Worm (Caenorhabditis elegans) whole organism, mixed stage, embryonic: ENCODE results near the gene nuaf-1.

ENCODE experiments used
- M03D4.4 ChIP-seq: sonication (generic microtip); optimal IDR thresholded peaks from 2 replicates; lab custom pipeline; 2017; ENCODE audit warnings: mild to moderate bottlenecking, missing genetic modification characterization, missing compliant biosample characterization
- bed-3 ChIP-seq: fragments of 200-800 bp; sonication (Bioruptor generic); optimal IDR thresholded peaks from 3 replicates; lab custom pipeline; 2018; ENCODE audit warnings: mild to moderate bottlenecking, missing genetic modification characterization, moderate library complexity, missing compliant biosample characterization
- blmp-1 ChIP-seq: fragments of 150-350 bp; optimal IDR thresholded peaks from 2 replicates; lab custom pipeline; 2014; ENCODE audit warnings: missing biosample characterization, missing genetic modification characterization
- ceh-39 ChIP-seq: fragments of 150-350 bp; optimal IDR thresholded peaks from 2 replicates; lab custom pipeline; 2014; ENCODE audit warnings: missing biosample characterization, missing genetic modification characterization
- ceh-43 ChIP-seq: fragments of 200-800 bp; sonication (Bioruptor generic); optimal IDR thresholded peaks from 2 replicates; lab custom pipeline; 2018; ENCODE audit warnings: mild to moderate bottlenecking, missing genetic modification characterization, moderate library complexity, missing compliant biosample characterization
- ceh-83 ChIP-seq: fragments of 200-800 bp; sonication (Bioruptor generic); optimal IDR thresholded peaks from 2 replicates; lab custom pipeline; 2018; ENCODE audit warnings: mild to moderate bottlenecking, missing genetic modification characterization, missing compliant biosample characterization
- cnd-1 ChIP-seq: fragments of 200-800 bp; sonication (Bioruptor generic); optimal IDR thresholded peaks from 2 replicates; lab custom pipeline; 2018; ENCODE audit warnings: mild to moderate bottlenecking, missing genetic modification characterization, missing compliant biosample characterization
- drap-1 ChIP-seq: fragments of 200-800 bp; sonication (Bioruptor generic); optimal IDR thresholded peaks from 3 replicates; lab custom pipeline; 2018; ENCODE audit warnings: mild to moderate bottlenecking, missing genetic modification characterization, missing compliant biosample characterization
- elt-1 ChIP-seq: sonication (generic microtip); optimal IDR thresholded peaks from 2 replicates; lab custom pipeline; 2017; ENCODE audit warnings: missing genetic modification characterization, mild to moderate bottlenecking, missing compliant biosample characterization, antibody characterized with exemption, moderate library complexity, borderline replicate concordance; ENCODE audit not compliant: insufficient read depth
- elt-3 ChIP-seq: fragments of 150-350 bp; optimal IDR thresholded peaks from 2 replicates; lab custom pipeline; 2014; ENCODE audit warnings: missing biosample characterization, missing genetic modification characterization
- flh-1 ChIP-seq: fragments of 200-800 bp; sonication (Bioruptor generic); optimal IDR thresholded peaks from 2 replicates; lab custom pipeline; 2018; ENCODE audit warnings: mild to moderate bottlenecking, missing genetic modification characterization, moderate library complexity, missing compliant biosample characterization
- ham-2 ChIP-seq: fragments of 200-800 bp; sonication (Bioruptor generic); optimal IDR thresholded peaks from 2 replicates; lab custom pipeline; 2018; ENCODE audit warnings: mild to moderate bottlenecking, missing genetic modification characterization, missing compliant biosample characterization
- hlh-1 ChIP-seq: fragments of 150-350 bp; optimal IDR thresholded peaks from 2 replicates; lab custom pipeline; 2014; ENCODE audit warnings: missing biosample characterization, missing genetic modification reagents, missing genetic modification characterization
- lin-32 ChIP-seq: fragments of 200-800 bp; sonication (Bioruptor generic); optimal IDR thresholded peaks from 2 replicates; lab custom pipeline; 2018; ENCODE audit warnings: mild to moderate bottlenecking, missing genetic modification characterization, missing compliant biosample characterization
- lsy-2 ChIP-seq: fragments of 150-350 bp; optimal IDR thresholded peaks from 2 replicates; lab custom pipeline; 2014; ENCODE audit warnings: missing biosample characterization, missing genetic modification characterization
- mab-5 ChIP-seq: fragments of 150-350 bp; optimal IDR thresholded peaks from 2 replicates; lab custom pipeline; 2014; ENCODE audit warnings: missing biosample characterization, missing genetic modification characterization
- mep-1 ChIP-seq: fragments of 150-350 bp; optimal IDR thresholded peaks from 2 replicates; lab custom pipeline; 2017; ENCODE audit warnings: missing biosample characterization, missing genetic modification reagents, missing genetic modification characterization, inconsistent platforms
- mls-2 ChIP-seq: sonication (generic microtip); optimal IDR thresholded peaks from 2 replicates; lab custom pipeline; 2016; ENCODE audit warnings: mild to moderate bottlenecking, missing genetic modification characterization, moderate library complexity, missing compliant biosample characterization
- nhr-12 ChIP-seq: fragments of 150-350 bp; optimal IDR thresholded peaks from 2 replicates; lab custom pipeline; 2014; ENCODE audit warnings: missing biosample characterization, missing genetic modification characterization
- nhr-237 ChIP-seq: fragments of 150-350 bp; optimal IDR thresholded peaks from 2 replicates; lab custom pipeline; 2014; ENCODE audit warnings: missing biosample characterization, missing genetic modification characterization
- nhr-28 ChIP-seq: fragments of 150-350 bp; optimal IDR thresholded peaks from 2 replicates; lab custom pipeline; 2014; ENCODE audit warnings: missing biosample characterization, missing genetic modification characterization
- nhr-76 ChIP-seq: sonication (generic microtip); optimal IDR thresholded peaks from 2 replicates; lab custom pipeline; 2017; ENCODE audit warnings: missing biosample characterization, missing genetic modification characterization
- pha-4 ChIP-seq: fragments of 150-350 bp; optimal IDR thresholded peaks from 2 replicates; lab custom pipeline; 2018; ENCODE audit warnings: missing biosample characterization, missing genetic modification reagents, missing genetic modification characterization
- sem-2 ChIP-seq: fragments of 200-800 bp; sonication (Bioruptor generic); optimal IDR thresholded peaks from 2 replicates; lab custom pipeline; 2018; ENCODE audit warnings: mild to moderate bottlenecking, missing genetic modification characterization, missing compliant biosample characterization
- snpc-4 ChIP-seq: fragments of 150-350 bp; optimal IDR thresholded peaks from 2 replicates; lab custom pipeline; 2014; ENCODE audit warnings: missing biosample characterization, missing genetic modification characterization
- sptf-1 ChIP-seq: sonication (generic microtip); optimal IDR thresholded peaks from 2 replicates; lab custom pipeline; 2017; ENCODE audit warnings: mild to moderate bottlenecking, missing genetic modification characterization, moderate library complexity, missing compliant biosample characterization
- tbx-8 ChIP-seq: fragments of 200-800 bp; sonication (Bioruptor generic); optimal IDR thresholded peaks from 2 replicates; lab custom pipeline; 2018; ENCODE audit warnings: mild to moderate bottlenecking, missing genetic modification characterization, moderate library complexity, missing compliant biosample characterization
- unc-120 ChIP-seq: sonication (generic microtip); optimal IDR thresholded peaks from 2 replicates; lab custom pipeline; 2017; ENCODE audit warnings: missing genetic modification characterization, missing compliant biosample characterization; ENCODE audit not compliant: poor library complexity, severe bottlenecking
- unc-39 ChIP-seq: fragments of 150-350 bp; optimal IDR thresholded peaks from 2 replicates; lab custom pipeline; 2014; ENCODE audit warnings: missing biosample characterization, missing genetic modification characterization
- unc-62 ChIP-seq: fragments of 150-350 bp; optimal IDR thresholded peaks from 2 replicates; lab custom pipeline; 2014; ENCODE audit warnings: missing biosample characterization, missing genetic modification reagents, missing genetic modification characterization
- ztf-11 ChIP-seq: fragments of 150-350 bp; optimal IDR thresholded peaks from 2 replicates; lab custom pipeline; 2014; ENCODE audit warnings: missing biosample characterization, missing genetic modification characterization

Gene nuaf-1

ce11 chrV:13584484-13584883 lies 16.1 kb upstream of the nuaf-1 start, which contains the start of gene F53F4.1:
Gene F53F4.1 (plus strand): TSS chrV:13584784.
- TF ChIP-seq M03D4.4 (tag; lab: Kevin White, UChicago) (no peak), snpc-4 (tag; lab: Kevin White, UChicago) (no peak)

ce11 chrV:13580696-13581095 lies 12.3 kb upstream of the nuaf-1 start, which contains the start of gene C50B8.5:
Gene C50B8.5 (plus strand): TSS chrV:13580968.
- TF ChIP-seq mep-1 (no peak), tbx-8 (no peak), unc-62 (GFP tag; lab: Kevin White, UChicago) (no peak), sptf-1 (tag; lab: Kevin White, UChicago) (no peak), lin-32 (GFP tag; lab: Kevin White, UChicago) (no peak), unc-120 (tag; lab: Kevin White, UChicago) (no peak), nhr-12 (tag; lab: Kevin White, UChicago) (no peak)

- TF ChIP-seq unc-120 (tag; lab: Kevin White, UChicago): no peak
- no peak for TF ChIP-seq nhr-28 (tag; lab: Kevin White, UChicago)
- no peak for TF ChIP-seq nhr-12 (tag; lab: Kevin White, UChicago)
- no peak for TF ChIP-seq elt-1 (tag; lab: Kevin White, UChicago)
Observed at ce11 chrV:13578637-13579036, 10.2 kb upstream of the nuaf-1 start, which contains the start of gene C50B8.6. Gene C50B8.6 (plus strand): TSS chrV:13578972.

ce11 chrV:13577463-13577862 lies 9.0 kb upstream of the nuaf-1 start:
- TF ChIP-seq flh-1 (GFP tag; lab: Kevin White, UChicago): no peak
- TF ChIP-seq ztf-11 (tag; lab: Kevin White, UChicago): no peak
- TF ChIP-seq ceh-83 (GFP tag; lab: Kevin White, UChicago): no peak
- no peak for TF ChIP-seq ceh-39 (tag; lab: Kevin White, UChicago)
- no peak for TF ChIP-seq mls-2
- no peak for TF ChIP-seq elt-3
- no peak for TF ChIP-seq nhr-76 (tag; lab: Kevin White, UChicago)
- TF ChIP-seq, all 35 proteins: peak for 0

ce11 chrV:13576828-13577227 lies 8.4 kb upstream of the nuaf-1 start:
- no peak for TF ChIP-seq lsy-2 (tag; lab: Kevin White, UChicago)
- TF ChIP-seq sem-2 (GFP tag; lab: Kevin White, UChicago): no peak
- no peak for TF ChIP-seq mls-2
- no peak for TF ChIP-seq nhr-76 (tag; lab: Kevin White, UChicago)
- TF ChIP-seq ceh-43 (GFP tag; lab: Kevin White, UChicago): no peak

- TF ChIP-seq hlh-1 (tag; lab: Kevin White, UChicago) (no peak), mep-1 (no peak), pha-4 (tag; lab: Kevin White, UChicago) (peak; percentile 94)
Observed at ce11 chrV:13575866-13576265, 7.4 kb upstream of the nuaf-1 start.

- TF ChIP-seq nhr-237 (tag; lab: Kevin White, UChicago) (no peak), flh-1 (GFP tag; lab: Kevin White, UChicago) (no peak), pha-4 (tag; lab: Kevin White, UChicago) (no peak), unc-120 (tag; lab: Kevin White, UChicago) (no peak), blmp-1 (no peak), ztf-11 (tag; lab: Kevin White, UChicago) (no peak), drap-1 (no peak), bed-3 (GFP tag; lab: Kevin White, UChicago) (no peak), sptf-1 (tag; lab: Kevin White, UChicago) (no peak), nhr-28 (tag; lab: Kevin White, UChicago) (no peak), ham-2 (GFP tag; lab: Kevin White, UChicago) (no peak), cnd-1 (tag; lab: Kevin White, UChicago) (no peak), unc-39 (tag; lab: Kevin White, UChicago) (no peak), ceh-43 (GFP tag; lab: Kevin White, UChicago) (no peak), snpc-4 (tag; lab: Kevin White, UChicago) (no peak), elt-3 (no peak), mab-5 (tag; lab: Kevin White, UChicago) (no peak), hlh-1 (tag; lab: Kevin White, UChicago) (no peak), elt-1 (tag; lab: Kevin White, UChicago) (no peak)
Observed at ce11 chrV:13571714-13572258, 3.4 kb upstream of the nuaf-1 start, which contains the start of gene C50B8.4. Gene C50B8.4 (plus strand): TSS chrV:13572012.
